Worm (Caenorhabditis elegans) whole organism, L3 larva: ENCODE data around the gene srbc-8.

Experiments used
- ceh-82 ChIP-seq: fragments of 150-350 bp; optimal IDR thresholded peaks from 2 replicates; lab custom pipeline; 2014; ENCODE audit warnings: missing biosample characterization, missing genetic modification characterization
- pqm-1 ChIP-seq: fragments of 150-350 bp; optimal IDR thresholded peaks from 2 replicates; lab custom pipeline; 2017; ENCODE audit warnings: missing biosample characterization, missing genetic modification characterization, inconsistent platforms

ce11 chrV:7492924-7493323, 8.0 kb upstream of the srbc-8 start, which contains the start of gene srbc-10:
- TF ChIP-seq ceh-82 (tag; lab: Kevin White, UChicago), result no peak
- TF ChIP-seq pqm-1 (tag; lab: Kevin White, UChicago), result no peak
